Fruit fly (Drosophila melanogaster): ENCODE data around the gene Chs2.

Chs2 gene

dm6 chr3L:21961892-21962518 is at the start of gene Chs2:
Gene Chs2, plus strand, starts transcription at chr3L:21962401.
- TF ChIP-seq CTCF (optimal IDR thresholded peaks at IDR 0.05) (no peak), CG8478 (optimal IDR thresholded peaks at IDR 0.05) (no peak)

- no peak for TF ChIP-seq CTCF (optimal IDR thresholded peaks at IDR 0.05)
These were observed 43.6 kb upstream of the Chs2 start for dm6 chr3L:21918605-21919004.

- TF ChIP-seq CTCF (optimal IDR thresholded peaks at IDR 0.05) (no peak), CG8478 (optimal IDR thresholded peaks at IDR 0.05) (no peak)
These were observed 32.0 kb upstream of the Chs2 start for dm6 chr3L:21930179-21930578.

dm6 chr3L:21934462-21934861 is 27.7 kb upstream of the Chs2 start, which contains the start of gene SLC22A:
Gene SLC22A, plus strand, starts transcription at chr3L:21934704.
- TF ChIP-seq CTCF (optimal IDR thresholded peaks at IDR 0.05), result no peak
- TF ChIP-seq CG8478 (optimal IDR thresholded peaks at IDR 0.05), result no peak

- no peak for TF ChIP-seq CTCF (optimal IDR thresholded peaks at IDR 0.05)
- TF ChIP-seq CG8478 (optimal IDR thresholded peaks at IDR 0.05), result no peak
These were observed 26.0 kb upstream of the Chs2 start for dm6 chr3L:21936152-21936551.

- TF ChIP-seq CG8478 (optimal IDR thresholded peaks at IDR 0.05), result no peak
- no peak for TF ChIP-seq CTCF (optimal IDR thresholded peaks at IDR 0.05)
These were observed 20.5 kb upstream of the Chs2 start, which contains the start of the genes PolH and CG14562 for dm6 chr3L:21941615-21942259. Gene PolH, minus strand, starts transcription at chr3L:21941812. Gene CG14562, plus strand, starts transcription at chr3L:21942221.

dm6 chr3L:21953028-21954016 is 8.9 kb upstream of the Chs2 start:
- TF ChIP-seq CG8478 (optimal IDR thresholded peaks at IDR 0.05) (no peak), CTCF (optimal IDR thresholded peaks at IDR 0.05) (peak; percentile 75 to 84)

dm6 chr3L:21954474-21955321 is 7.5 kb upstream of the Chs2 start, which contains the start of gene CG7458:
Gene CG7458, plus strand, starts transcription at chr3L:21955110.
- TF ChIP-seq CG8478 (optimal IDR thresholded peaks at IDR 0.05) (no peak), CTCF (optimal IDR thresholded peaks at IDR 0.05) (no peak)

- TF ChIP-seq CTCF (optimal IDR thresholded peaks at IDR 0.05) (no peak), CG8478 (optimal IDR thresholded peaks at IDR 0.05) (no peak)
These were observed 1.1 kb downstream of the Chs2 start for dm6 chr3L:21963293-21963692.

dm6 chr3L:21971735-21972134 is 9.5 kb downstream of the Chs2 start, which contains the start of gene P5CS:
Gene P5CS, plus strand, starts transcription at chr3L:21972002.
- TF ChIP-seq CG8478 (optimal IDR thresholded peaks at IDR 0.05), result no peak
- no peak for TF ChIP-seq CTCF (optimal IDR thresholded peaks at IDR 0.05)

DNA sequence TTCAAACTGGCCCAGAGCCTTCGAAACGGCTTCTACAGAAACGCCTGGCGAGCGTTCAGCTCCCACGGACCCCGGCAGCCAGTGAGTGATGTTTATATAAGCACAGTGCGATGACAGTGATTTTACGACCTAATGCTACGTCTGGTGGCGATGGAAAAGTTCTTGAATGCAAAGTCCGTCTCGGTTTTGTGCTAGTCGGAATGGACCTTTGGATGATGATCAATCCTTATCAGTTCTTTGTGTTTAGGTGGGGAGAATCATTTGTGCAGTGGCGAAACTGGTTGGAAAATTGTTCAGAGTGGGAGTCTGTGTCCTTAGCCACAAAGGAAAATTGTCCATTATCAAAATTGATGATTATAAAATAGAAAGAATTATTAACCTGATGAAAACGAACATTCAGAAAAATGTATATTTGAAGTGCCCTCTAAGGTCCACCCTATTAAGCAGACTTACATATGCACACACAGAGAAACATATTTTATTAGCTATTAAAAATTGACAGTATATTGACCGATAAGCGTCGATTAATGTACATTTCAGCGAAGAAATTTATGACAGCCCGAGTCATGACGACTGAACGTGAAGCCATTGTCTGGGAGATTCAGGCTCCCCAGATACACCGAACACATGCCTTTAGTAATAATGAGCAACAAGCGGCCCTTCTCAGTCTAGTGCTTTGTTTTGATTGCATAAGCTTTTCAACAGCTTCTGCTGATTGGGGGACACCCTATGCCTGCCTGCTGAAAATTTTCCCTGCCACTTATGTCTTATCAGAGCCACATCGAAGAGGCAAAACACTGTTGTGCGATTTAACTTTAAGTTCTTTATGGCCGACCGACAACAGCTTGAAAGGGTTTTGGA is 10.2 kb downstream of the Chs2 start:
- no peak for TF ChIP-seq CG8478 (optimal IDR thresholded peaks at IDR 0.05)
- no peak for TF ChIP-seq CTCF (optimal IDR thresholded peaks at IDR 0.05)

dm6 chr3L:21973640-21974039 is 11.4 kb downstream of the Chs2 start:
- no peak for TF ChIP-seq CG8478 (optimal IDR thresholded peaks at IDR 0.05)
- TF ChIP-seq CTCF (optimal IDR thresholded peaks at IDR 0.05), result no peak

- TF ChIP-seq CTCF (optimal IDR thresholded peaks at IDR 0.05) (no peak), CG8478 (optimal IDR thresholded peaks at IDR 0.05) (no peak)
These were observed 17.6 kb downstream of the Chs2 start for dm6 chr3L:21979789-21980188.
